Fruit fly (Drosophila melanogaster): Measurements from ENCODE around the gene B4.

The B4 gene

DNA sequence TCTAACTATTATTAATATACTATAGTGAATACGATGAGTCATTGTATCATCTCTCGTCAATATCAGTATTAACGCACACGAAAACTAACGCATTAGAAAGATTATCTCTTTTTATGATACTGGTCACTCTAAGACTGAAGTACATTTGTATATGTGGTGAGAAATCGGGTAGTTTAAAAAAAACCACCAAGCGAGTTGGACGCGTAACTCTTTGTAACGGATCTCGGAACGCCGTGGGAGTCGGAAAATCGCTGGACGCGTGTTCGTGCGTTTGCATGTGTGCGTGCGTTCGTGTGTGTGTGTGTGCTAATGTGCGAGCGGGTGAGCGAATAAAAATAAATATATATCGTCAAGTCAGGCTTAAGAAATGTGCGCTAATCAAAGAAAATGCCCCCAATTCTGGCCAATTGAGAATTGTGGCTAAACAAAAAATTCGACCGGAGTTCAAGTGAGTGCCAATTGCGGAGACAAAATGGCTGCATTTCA is 888 bp upstream of the B4 start, which contains the start of gene kuz:
Gene kuz (plus strand): TSS at position 167 of the 486 bp plus-strand sequence.
- TF ChIP-seq psq (optimal IDR thresholded peaks at IDR 0.05) (no peak), Myc (optimal IDR thresholded peaks at IDR 0.05) (no peak), h (optimal IDR thresholded peaks at IDR 0.05) (no peak), Sin3A (optimal IDR thresholded peaks at IDR 0.05) (no peak), insv (optimal IDR thresholded peaks at IDR 0.05) (no peak), ttk (optimal IDR thresholded peaks at IDR 0.05) (no peak)

DNA sequence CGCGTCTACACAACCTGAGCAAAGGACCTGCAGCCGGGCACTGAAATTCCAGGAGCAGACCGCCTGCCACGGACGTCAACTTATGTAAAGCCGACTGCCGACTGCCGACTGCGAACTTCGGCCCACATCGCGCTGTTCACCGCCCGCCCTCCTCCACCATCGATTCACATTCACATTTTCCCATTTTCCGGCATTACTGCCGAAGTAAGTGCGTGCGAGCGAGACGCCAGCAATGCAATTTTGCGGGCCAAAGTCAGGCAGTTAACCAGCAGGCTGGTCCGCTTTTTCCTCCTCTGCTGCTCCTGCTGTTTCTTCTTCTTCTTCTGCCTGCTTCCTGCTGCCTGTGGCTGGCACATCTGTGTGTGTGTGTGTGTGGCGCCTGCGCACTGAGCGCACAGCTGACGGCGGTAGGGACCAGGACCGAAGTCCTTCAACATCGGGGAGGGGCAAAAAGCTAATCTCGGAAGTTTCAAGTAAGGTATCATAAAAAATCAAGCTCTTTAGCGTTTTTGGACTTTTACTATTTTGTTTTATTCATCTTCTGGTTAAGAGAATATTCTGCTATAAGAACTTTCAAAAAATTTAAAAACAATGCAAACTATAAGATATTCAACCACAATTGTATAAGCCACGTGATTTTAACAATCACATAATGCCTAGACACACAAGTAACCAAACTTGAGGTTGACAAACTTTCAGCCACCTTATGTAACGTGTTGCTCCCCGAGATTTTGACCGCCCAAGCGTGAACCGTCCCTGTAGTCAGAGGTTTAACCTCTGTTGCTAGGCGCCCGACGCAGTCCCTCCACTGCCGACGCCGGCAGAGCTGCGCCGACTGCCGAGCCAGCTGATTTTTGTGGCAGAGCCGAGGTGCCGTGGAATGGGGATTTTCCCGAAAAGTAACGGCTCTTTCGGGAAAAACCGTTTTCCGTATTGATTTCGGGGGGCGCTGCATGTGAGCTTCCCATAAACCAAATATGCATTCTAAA is 1.1 kb downstream of the B4 start:
- TF ChIP-seq psq (optimal IDR thresholded peaks at IDR 0.05) (no peak), Sin3A (optimal IDR thresholded peaks at IDR 0.05) (no peak), h (optimal IDR thresholded peaks at IDR 0.05) (no peak)

DNA sequence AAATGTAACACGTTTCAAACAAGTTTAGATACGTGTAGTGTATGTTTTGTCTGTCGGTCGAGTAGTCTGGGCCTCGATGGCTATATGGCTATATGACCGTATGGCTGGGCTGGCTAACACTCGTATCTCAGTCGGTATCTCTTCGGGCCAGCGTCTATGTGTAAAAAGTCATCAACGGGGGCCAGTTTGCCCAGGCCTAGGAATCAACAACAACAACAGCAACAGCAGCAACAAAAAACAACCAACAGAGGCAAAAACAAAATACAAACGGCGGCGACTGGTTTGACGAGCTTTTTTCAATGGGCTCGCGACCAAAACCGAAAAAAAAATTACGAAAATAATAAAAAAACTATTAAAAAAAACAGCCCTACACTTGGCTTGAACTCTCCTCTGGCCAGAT is 3.5 kb downstream of the B4 start:
- TF ChIP-seq ttk (optimal IDR thresholded peaks at IDR 0.05), result no peak

DNA sequence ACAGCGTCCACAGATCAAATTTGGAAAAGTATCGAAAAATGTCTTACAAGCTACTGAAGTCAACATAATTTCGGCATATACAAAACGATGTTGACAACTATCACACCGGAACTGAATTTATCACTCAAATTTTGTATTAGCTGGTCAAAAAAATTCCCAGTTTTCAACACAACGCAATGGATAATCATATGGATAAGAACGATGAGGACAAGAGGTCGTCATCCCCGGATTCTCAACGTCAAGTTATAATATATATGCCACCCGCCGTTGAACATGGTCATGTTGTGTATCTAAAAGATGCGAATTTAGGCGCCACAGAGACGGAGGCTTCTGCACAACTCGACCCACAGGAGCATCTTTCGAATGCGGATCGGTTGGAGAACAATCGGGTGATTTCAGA is 6.7 kb downstream of the B4 start, which contains the start of gene CG9263:
Gene CG9263 (minus strand): TSS at position 101 of the 400 bp plus-strand sequence.
- no peak for TF ChIP-seq h (optimal IDR thresholded peaks at IDR 0.05)
- TF ChIP-seq Sin3A (optimal IDR thresholded peaks at IDR 0.05), result no peak
- TF ChIP-seq insv (optimal IDR thresholded peaks at IDR 0.05), result no peak
- no peak for TF ChIP-seq ttk (optimal IDR thresholded peaks at IDR 0.05)
- TF ChIP-seq psq (optimal IDR thresholded peaks at IDR 0.05), result no peak
- no peak for TF ChIP-seq Myc (optimal IDR thresholded peaks at IDR 0.05)

- TF ChIP-seq insv (optimal IDR thresholded peaks at IDR 0.05) (no peak), Sin3A (optimal IDR thresholded peaks at IDR 0.05) (no peak), h (optimal IDR thresholded peaks at IDR 0.05) (no peak), psq (optimal IDR thresholded peaks at IDR 0.05) (no peak), ttk (optimal IDR thresholded peaks at IDR 0.05) (no peak), Myc (optimal IDR thresholded peaks at IDR 0.05) (no peak)
These were observed 7.2 kb downstream of the B4 start, which contains the start of gene CG16853 for dm6 chr2L:13541968-13542367. Gene CG16853, plus strand, starts transcription at chr2L:13542268.

- TF ChIP-seq h (optimal IDR thresholded peaks at IDR 0.05) (no peak), Myc (optimal IDR thresholded peaks at IDR 0.05) (no peak), insv (optimal IDR thresholded peaks at IDR 0.05) (no peak), ttk (optimal IDR thresholded peaks at IDR 0.05) (no peak), Sin3A (optimal IDR thresholded peaks at IDR 0.05) (no peak), psq (optimal IDR thresholded peaks at IDR 0.05) (no peak)
These were observed 8.4 kb downstream of the B4 start, which contains the start of gene CG16852 for dm6 chr2L:13540704-13541103. Gene CG16852, plus strand, starts transcription at chr2L:13540751.

DNA sequence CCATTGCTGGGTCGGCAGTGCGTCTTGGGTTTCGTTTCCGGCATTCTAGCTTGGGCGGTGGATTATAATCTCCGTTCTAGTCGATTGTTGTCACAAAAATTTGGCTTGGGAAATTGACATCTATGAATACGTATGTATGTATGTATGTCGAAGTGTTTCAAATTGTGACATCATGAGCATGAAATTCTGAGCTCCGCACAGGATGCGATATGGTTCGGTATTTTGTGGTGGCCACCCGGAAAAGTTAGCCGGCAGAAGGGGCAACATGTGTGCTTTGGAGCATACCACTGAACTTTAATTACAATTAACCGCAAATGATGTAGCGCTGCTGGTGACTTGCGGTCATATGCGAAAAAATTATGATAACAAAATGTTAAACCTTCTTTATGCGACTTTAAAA is 13.4 kb downstream of the B4 start, which contains the start of gene CG15638:
Gene CG15638 (minus strand): TSS at position 101 of the 400 bp plus-strand sequence.
- no peak for TF ChIP-seq Myc (optimal IDR thresholded peaks at IDR 0.05)

- TF ChIP-seq Myc (optimal IDR thresholded peaks at IDR 0.05), result no peak
- no peak for TF ChIP-seq Sin3A (optimal IDR thresholded peaks at IDR 0.05)
- TF ChIP-seq h (optimal IDR thresholded peaks at IDR 0.05), result no peak
- TF ChIP-seq insv (optimal IDR thresholded peaks at IDR 0.05), result no peak
- no peak for TF ChIP-seq ttk (optimal IDR thresholded peaks at IDR 0.05)
These were observed 16.6 kb downstream of the B4 start, which contains the start of gene CG33645 for dm6 chr2L:13532524-13532923. Gene CG33645, plus strand, starts transcription at chr2L:13532824.

DNA sequence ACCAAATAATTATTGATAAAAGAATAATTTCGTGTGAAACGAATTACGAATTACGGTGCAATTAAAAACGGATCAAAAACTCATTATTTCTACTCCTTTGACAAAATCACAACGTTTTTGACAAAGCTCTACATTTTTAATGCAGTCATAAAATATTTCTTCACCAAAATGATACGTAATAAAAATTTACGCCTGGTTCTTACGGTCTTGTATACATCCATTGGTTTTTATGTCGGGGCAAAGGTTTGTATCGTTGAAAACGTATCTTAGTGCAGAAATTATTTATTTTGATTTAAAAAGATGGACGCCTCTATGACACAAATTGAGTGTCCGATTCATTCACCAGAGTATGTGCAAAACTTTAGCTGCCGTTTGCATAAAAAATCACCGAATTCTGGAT is 17.3 kb downstream of the B4 start, which contains the start of gene CG33644:
Gene CG33644 (plus strand): TSS at position 301 of the 400 bp plus-strand sequence.
- TF ChIP-seq psq (optimal IDR thresholded peaks at IDR 0.05) (no peak), h (optimal IDR thresholded peaks at IDR 0.05) (no peak), Myc (optimal IDR thresholded peaks at IDR 0.05) (no peak)

- TF ChIP-seq Sin3A (optimal IDR thresholded peaks at IDR 0.05) (no peak), ttk (optimal IDR thresholded peaks at IDR 0.05) (no peak), h (optimal IDR thresholded peaks at IDR 0.05) (no peak), psq (optimal IDR thresholded peaks at IDR 0.05) (no peak), Myc (optimal IDR thresholded peaks at IDR 0.05) (no peak), insv (optimal IDR thresholded peaks at IDR 0.05) (no peak)
These were observed 18.4 kb downstream of the B4 start, which contains the start of gene CG33643 for dm6 chr2L:13530774-13531173. Gene CG33643, plus strand, starts transcription at chr2L:13531074.

dm6 chr2L:13529675-13530074 is 19.5 kb downstream of the B4 start, which contains the start of gene CG33642:
Gene CG33642, plus strand, starts transcription at chr2L:13529975.
- TF ChIP-seq ttk (optimal IDR thresholded peaks at IDR 0.05) (no peak), Myc (optimal IDR thresholded peaks at IDR 0.05) (no peak), h (optimal IDR thresholded peaks at IDR 0.05) (no peak), insv (optimal IDR thresholded peaks at IDR 0.05) (no peak), Sin3A (optimal IDR thresholded peaks at IDR 0.05) (no peak), psq (optimal IDR thresholded peaks at IDR 0.05) (no peak)

DNA sequence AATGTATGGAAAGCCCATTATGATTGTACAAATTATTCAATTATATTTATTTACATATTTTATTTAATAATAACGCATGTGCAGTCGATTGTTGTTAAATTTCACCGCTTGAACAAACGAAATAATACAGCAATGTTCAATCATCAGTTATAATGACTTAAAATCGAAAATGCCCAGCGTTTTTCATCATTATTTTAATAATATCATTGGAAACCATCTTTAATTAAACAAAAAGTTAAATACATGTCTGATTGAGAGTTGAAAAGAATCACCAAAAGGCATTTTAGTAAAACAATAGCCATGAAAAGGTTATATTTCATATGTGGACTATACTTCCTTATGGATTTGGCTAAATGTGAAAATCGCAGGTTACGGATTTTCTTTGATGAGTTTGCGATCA is 20.4 kb downstream of the B4 start, which contains the start of gene CG33641:
Gene CG33641 (plus strand): TSS at position 301 of the 400 bp plus-strand sequence.
- TF ChIP-seq psq (optimal IDR thresholded peaks at IDR 0.05) (no peak), insv (optimal IDR thresholded peaks at IDR 0.05) (no peak), ttk (optimal IDR thresholded peaks at IDR 0.05) (no peak), h (optimal IDR thresholded peaks at IDR 0.05) (no peak), Sin3A (optimal IDR thresholded peaks at IDR 0.05) (no peak), Myc (optimal IDR thresholded peaks at IDR 0.05) (no peak)
